Worm (Caenorhabditis elegans): ENCODE measurements around the gene npax-1.

ce11 chrII:7323925-7324324, 7.2 kb downstream of the npax-1 start, which contains the start of gene F21D12.3:
- no peak for TF ChIP-seq cog-1 (tag; optimal IDR thresholded peaks at IDR 0.05)
- TF ChIP-seq tab-1 (GFP tag; IDR thresholded peaks at IDR 0.05), result no peak
- TF ChIP-seq klf-2 (GFP tag; conservative IDR thresholded peaks at IDR 0.05), result no peak
